Fruit fly (Drosophila melanogaster) whole organism, embryonic: Measurements from ENCODE around the gene Cyp12a4.
A peak's percentile ranks its signal among the peaks of the same experiment; 100 is the strongest.

Experiments
- Aef1 ChIP-seq: fragments of 200-800 bp; sonication (Bioruptor generic); IDR thresholded peaks from 3 replicates; pipeline ENCODE4 v1.3.6; 2022; ENCODE audit warnings: missing biosample characterization, missing genetic modification characterization
- Asciz ChIP-seq: fragments of 200-800 bp; sonication (Bioruptor generic); optimal IDR thresholded peaks from 2 replicates; lab custom pipeline; 2017; ENCODE audit warnings: missing biosample characterization, mild to moderate bottlenecking, missing genetic modification characterization, missing genetic modification reagents
- Atf3 ChIP-seq: fragments of 200-800 bp; sonication (Bioruptor generic); optimal IDR thresholded peaks from 3 replicates; lab custom pipeline; 2016; ENCODE audit warnings: missing biosample characterization, missing genetic modification characterization
- Bdp1 ChIP-seq: fragments of 200-800 bp; sonication (Bioruptor generic); optimal IDR thresholded peaks from 3 replicates; lab custom pipeline; 2016; ENCODE audit warnings: missing biosample characterization, missing genetic modification characterization
- BtbVII ChIP-seq: fragments of 200-800 bp; sonication (Bioruptor generic); optimal IDR thresholded peaks from 3 replicates; lab custom pipeline; 2017; ENCODE audit warnings: missing biosample characterization, mild to moderate bottlenecking, missing genetic modification characterization
- CG11504 ChIP-seq: fragments of 200-800 bp; sonication (Bioruptor generic); optimal IDR thresholded peaks from 3 replicates; lab custom pipeline; 2019; ENCODE audit warnings: missing biosample characterization, mild to moderate bottlenecking, missing genetic modification characterization, moderate library complexity
- CG12219 ChIP-seq: fragments of 200-800 bp; sonication (Bioruptor generic); optimal IDR thresholded peaks from 3 replicates; lab custom pipeline; 2018; ENCODE audit warnings: missing biosample characterization, mild to moderate bottlenecking, missing genetic modification characterization
- CG12769 ChIP-seq: fragments of 200-800 bp; sonication (Bioruptor generic); optimal IDR thresholded peaks from 2 replicates; lab custom pipeline; 2019; ENCODE audit warnings: missing biosample characterization, mild to moderate bottlenecking, missing genetic modification characterization, moderate library complexity
- CG13123 ChIP-seq: fragments of 200-800 bp; sonication (Bioruptor generic); optimal IDR thresholded peaks from 2 replicates; lab custom pipeline; 2016; ENCODE audit warnings: missing biosample characterization, missing genetic modification characterization
- CG14860 ChIP-seq: fragments of 200-800 bp; sonication (Bioruptor generic); IDR thresholded peaks from 3 replicates; pipeline ENCODE4 v1.3.6; 2022; ENCODE audit warnings: missing biosample characterization, missing genetic modification characterization; ENCODE audit not compliant: partially characterized antibody
- CG15269 ChIP-seq: fragments of 200-800 bp; sonication (Bioruptor generic); optimal IDR thresholded peaks from 2 replicates; lab custom pipeline; 2018; ENCODE audit warnings: missing biosample characterization, mild to moderate bottlenecking, missing genetic modification characterization, moderate library complexity
- CG1529 ChIP-seq: fragments of 200-800 bp; sonication (Bioruptor generic); optimal IDR thresholded peaks from 3 replicates; lab custom pipeline; 2018; ENCODE audit warnings: missing biosample characterization, missing genetic modification characterization
- CG15601 ChIP-seq: fragments of 200-800 bp; sonication (Bioruptor generic); optimal IDR thresholded peaks from 3 replicates; lab custom pipeline; 2019; ENCODE audit warnings: missing biosample characterization, mild to moderate bottlenecking, missing genetic modification characterization, moderate library complexity
- CG1603 ChIP-seq: fragments of 200-800 bp; sonication (Bioruptor generic); optimal IDR thresholded peaks from 2 replicates; lab custom pipeline; 2019; ENCODE audit warnings: missing biosample characterization, mild to moderate bottlenecking, missing genetic modification characterization, moderate library complexity
- CG17612 ChIP-seq: fragments of 200-800 bp; sonication (Bioruptor generic); IDR thresholded peaks from 2 replicates; pipeline ENCODE4 v1.3.6; 2022; ENCODE audit warnings: missing biosample characterization, missing genetic modification characterization
- CG17912 ChIP-seq: fragments of 200-800 bp; sonication (Bioruptor generic); optimal IDR thresholded peaks from 2 replicates; lab custom pipeline; 2018; ENCODE audit warnings: missing biosample characterization, mild to moderate bottlenecking, missing genetic modification characterization
- CG2875 ChIP-seq: fragments of 200-800 bp; sonication (Bioruptor generic); optimal IDR thresholded peaks from 2 replicates; lab custom pipeline; 2017; ENCODE audit warnings: missing biosample characterization, mild to moderate bottlenecking, missing genetic modification characterization, missing genetic modification reagents
- CG31365 ChIP-seq: fragments of 200-800 bp; sonication (Bioruptor generic); optimal IDR thresholded peaks from 2 replicates; lab custom pipeline; 2018; ENCODE audit warnings: missing biosample characterization, mild to moderate bottlenecking, missing genetic modification characterization
- CG32772 ChIP-seq: fragments of 200-800 bp; sonication (Bioruptor generic); IDR thresholded peaks from 2 replicates; pipeline ENCODE4 v1.3.6; 2022; ENCODE audit warnings: missing biosample characterization, missing genetic modification characterization
- CG4360 ChIP-seq: fragments of 200-800 bp; sonication (Bioruptor generic); IDR thresholded peaks from 2 replicates; pipeline ENCODE4 v1.3.6; 2022; ENCODE audit warnings: missing biosample characterization, missing genetic modification characterization
- CG8924 ChIP-seq: fragments of 200-800 bp; optimal IDR thresholded peaks from 3 replicates; lab custom pipeline; 2019; ENCODE audit warnings: missing biosample characterization, mild to moderate bottlenecking, missing genetic modification characterization, moderate library complexity
- Camta ChIP-seq: fragments of 200-800 bp; sonication (Bioruptor generic); optimal IDR thresholded peaks from 2 replicates; lab custom pipeline; 2016; ENCODE audit warnings: missing biosample characterization, missing genetic modification characterization
- Doc2 ChIP-seq: fragments of 200-800 bp; sonication (Bioruptor generic); IDR thresholded peaks from 2 replicates; pipeline ENCODE4 v1.3.6; 2022; ENCODE audit warnings: missing biosample characterization, missing genetic modification characterization
- Doc3 ChIP-seq: fragments of 200-800 bp; sonication (Bioruptor generic); IDR thresholded peaks from 3 replicates; pipeline ENCODE4 v1.3.6; 2022; ENCODE audit warnings: missing biosample characterization, missing genetic modification characterization; ENCODE audit not compliant: partially characterized antibody
- Dp ChIP-seq: fragments of 200-800 bp; sonication (Bioruptor generic); optimal IDR thresholded peaks from 2 replicates; lab custom pipeline; 2018; ENCODE audit warnings: missing biosample characterization, mild to moderate bottlenecking, missing genetic modification characterization, moderate library complexity
- E2f2 ChIP-seq: fragments of 200-800 bp; sonication (Bioruptor generic); IDR thresholded peaks from 2 replicates; pipeline ENCODE4 v1.3.6; 2022; ENCODE audit warnings: missing biosample characterization, missing genetic modification characterization
- Hey ChIP-seq: fragments of 200-800 bp; sonication (Bioruptor generic); optimal IDR thresholded peaks from 3 replicates; lab custom pipeline; 2018; ENCODE audit warnings: missing biosample characterization, mild to moderate bottlenecking, missing genetic modification characterization
- HmgZ ChIP-seq: fragments of 200-800 bp; sonication (Bioruptor generic); optimal IDR thresholded peaks from 2 replicates; lab custom pipeline; 2018; ENCODE audit warnings: missing biosample characterization, mild to moderate bottlenecking, missing genetic modification characterization
- Hr51 ChIP-seq, 2 experiments: fragments of 200-800 bp; sonication (Bioruptor generic); optimal IDR thresholded peaks; 2 replicates in 1 of 2; 3 replicates in 1 of 2; lab custom pipeline; 2016 to 2018; ENCODE audit warnings: missing biosample characterization in 2 of 2, missing genetic modification characterization in 2 of 2, mild to moderate bottlenecking in 1 of 2, moderate library complexity in 1 of 2
- Jarid2 ChIP-seq: fragments of 200-800 bp; sonication (Bioruptor generic); optimal IDR thresholded peaks from 3 replicates; lab custom pipeline; 2017; ENCODE audit warnings: mild to moderate bottlenecking, missing biosample characterization, missing genetic modification reagents, missing genetic modification characterization
- Lim3 ChIP-seq: fragments of 200-800 bp; sonication (Bioruptor generic); IDR thresholded peaks from 2 replicates; pipeline ENCODE4 v1.3.6; 2022; ENCODE audit warnings: missing biosample characterization, missing genetic modification characterization
- Med ChIP-seq: fragments of 200-800 bp; sonication (Bioruptor generic); peaks from one replicate; lab custom pipeline; 2016; ENCODE audit warnings: missing biosample characterization, missing genetic modification characterization, mild to moderate bottlenecking, inconsistent platforms, moderate library complexity
- Meics ChIP-seq: fragments of 200-800 bp; sonication (Bioruptor generic); optimal IDR thresholded peaks from 2 replicates; lab custom pipeline; 2017; ENCODE audit warnings: missing biosample characterization, mild to moderate bottlenecking, missing genetic modification characterization
- Mrtf ChIP-seq: fragments of 200-800 bp; sonication (Bioruptor generic); IDR thresholded peaks from 3 replicates; pipeline ENCODE4 v1.3.6; 2022; ENCODE audit warnings: missing biosample characterization, missing genetic modification characterization
- NC2β ChIP-seq: fragments of 200-800 bp; sonication (Bioruptor generic); optimal IDR thresholded peaks from 2 replicates; lab custom pipeline; 2016; ENCODE audit warnings: missing biosample characterization, missing genetic modification characterization
- Vsx1 ChIP-seq: fragments of 200-800 bp; sonication (Bioruptor generic); optimal IDR thresholded peaks from 2 replicates; lab custom pipeline; 2017; ENCODE audit warnings: missing biosample characterization, mild to moderate bottlenecking, missing genetic modification characterization, missing genetic modification reagents
- amos ChIP-seq: fragments of 200-800 bp; sonication (Bioruptor generic); IDR thresholded peaks from 2 replicates; pipeline ENCODE4 v1.3.6; 2022; ENCODE audit warnings: missing biosample characterization, missing genetic modification characterization; ENCODE audit not compliant: partially characterized antibody
- ato ChIP-seq: fragments of 200-800 bp; sonication (Bioruptor generic); IDR thresholded peaks from 2 replicates; pipeline ENCODE4 v1.3.6; 2022; ENCODE audit warnings: missing biosample characterization, missing genetic modification characterization; ENCODE audit not compliant: partially characterized antibody
- cas ChIP-seq: fragments of 200-800 bp; sonication (Bioruptor generic); IDR thresholded peaks from 2 replicates; pipeline ENCODE4 v1.3.6; 2022; ENCODE audit warnings: missing biosample characterization, missing genetic modification characterization
- fd102C ChIP-seq: fragments of 200-800 bp; sonication (Bioruptor generic); optimal IDR thresholded peaks from 2 replicates; lab custom pipeline; 2018; ENCODE audit warnings: missing biosample characterization, mild to moderate bottlenecking, missing genetic modification characterization, moderate library complexity
- gcm2 ChIP-seq: fragments of 200-800 bp; sonication (Bioruptor generic); optimal IDR thresholded peaks from 2 replicates; lab custom pipeline; 2016; ENCODE audit warnings: missing biosample characterization, missing genetic modification characterization
- gsb ChIP-seq: fragments of 200-800 bp; sonication (Bioruptor generic); IDR thresholded peaks from 2 replicates; pipeline ENCODE4 v1.3.6; 2022; ENCODE audit warnings: missing biosample characterization, missing genetic modification characterization
- gt ChIP-seq: fragments of 200-800 bp; sonication (Bioruptor generic); IDR thresholded peaks from 2 replicates; pipeline ENCODE4 v1.3.6; 2022; ENCODE audit warnings: missing biosample characterization, missing genetic modification characterization
- knrl ChIP-seq: fragments of 200-800 bp; sonication (Bioruptor generic); IDR thresholded peaks from 3 replicates; pipeline ENCODE4 v1.3.6; 2022; ENCODE audit warnings: missing biosample characterization, missing genetic modification characterization; ENCODE audit not compliant: partially characterized antibody
- nau ChIP-seq: fragments of 200-800 bp; sonication (Bioruptor generic); optimal IDR thresholded peaks from 3 replicates; lab custom pipeline; 2017; ENCODE audit warnings: missing biosample characterization, mild to moderate bottlenecking, missing genetic modification characterization, missing genetic modification reagents
- rib ChIP-seq: fragments of 200-800 bp; sonication (Bioruptor generic); IDR thresholded peaks from 2 replicates; pipeline ENCODE4 v1.3.6; 2022; ENCODE audit warnings: missing biosample characterization, missing genetic modification characterization
- sc ChIP-seq, 3 experiments: fragments of >200 bp in 2 of 3; fragments of 200-800 bp in 1 of 3; sonication (Bioruptor generic) in 1 of 3; optimal IDR thresholded peaks; 2 replicates in 2 of 3; 3 replicates in 1 of 3; lab custom pipeline; 2017; ENCODE audit warnings: mild to moderate bottlenecking in 1 of 3, missing biosample characterization in 1 of 3, missing genetic modification characterization in 1 of 3, missing genetic modification reagents in 1 of 3
- seq ChIP-seq: fragments of 200-800 bp; sonication (Bioruptor generic); IDR thresholded peaks from 2 replicates; pipeline ENCODE4 v1.3.6; 2022; ENCODE audit warnings: missing biosample characterization, missing genetic modification characterization
- z ChIP-seq: fragments of 200-800 bp; sonication (Bioruptor generic); IDR thresholded peaks from 3 replicates; pipeline ENCODE4 v1.3.6; 2022; ENCODE audit warnings: missing biosample characterization, missing genetic modification characterization

The Cyp12a4 gene

DNA sequence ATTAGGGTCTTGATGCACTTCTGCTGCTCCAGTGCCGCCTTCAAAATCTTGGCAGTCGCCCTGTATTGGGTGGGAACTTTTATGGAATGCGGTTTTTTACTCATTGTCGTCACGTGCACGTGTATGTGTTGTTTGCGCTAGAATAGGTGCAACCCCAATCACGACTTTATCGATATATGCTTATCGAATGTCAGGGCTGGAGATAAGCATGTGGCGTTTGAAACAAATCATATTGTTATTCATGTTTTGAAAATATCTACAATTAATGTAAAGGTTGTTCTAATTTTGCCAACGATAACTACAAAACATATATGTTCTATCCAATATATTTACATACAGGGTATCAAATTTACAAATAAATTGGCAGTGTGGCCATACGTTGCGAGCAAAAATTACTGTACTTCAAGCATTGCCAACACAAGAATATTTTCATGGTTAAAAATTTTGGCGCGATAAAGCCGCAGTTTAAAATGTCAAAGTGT lies 27.2 kb downstream of the Cyp12a4 start, which contains the start of the genes CG42359 and Nsun5 (continued):
- TF ChIP-seq Doc2 (GFP tag; lab: Robert Waterston, UW), result 0 out of 2 replicates have a peak, but pooled peaks have one; percentile 32
- TF ChIP-seq Vsx1 (GFP tag; lab: Kevin White, UChicago), result peak; percentile 41
- peak; percentile 81 for TF ChIP-seq seq (GFP tag; lab: Robert Waterston, UW)
- TF ChIP-seq ato, result peak; percentile 87
- peak; percentile 65 for TF ChIP-seq nau
- peak; percentile 90 for TF ChIP-seq amos (GFP tag; lab: Robert Waterston, UW)
- TF ChIP-seq HmgZ (tag; lab: Kevin White, UChicago), result peak; percentile 93
- peak; percentile 72 for TF ChIP-seq cas
- TF ChIP-seq Mrtf, result peak; percentile 79
- no peak for TF ChIP-seq fd102C (GFP tag; lab: Kevin White, UChicago)
- TF ChIP-seq CG11504 (tag; lab: Kevin White, UChicago), result peak; percentile 86
- TF ChIP-seq Dp, result peak; percentile 95
- no peak; the same call in 1 of the 2 replicates for TF ChIP-seq rib (GFP tag; lab: Robert Waterston, UW)
- TF ChIP-seq z (GFP tag; lab: Robert Waterston, UW), result no peak
- TF ChIP-seq CG15269 (tag; lab: Kevin White, UChicago), result peak; percentile 86
- peak; percentile 84 for TF ChIP-seq CG32772 (GFP tag; lab: Robert Waterston, UW)
- TF ChIP-seq CG4360 (GFP tag; lab: Robert Waterston, UW), result peak; percentile 57; the same call in 1 of the 2 replicates
- peak; percentile 83 for TF ChIP-seq CG13123 (GFP tag; lab: Kevin White, UChicago)
- TF ChIP-seq Camta (GFP tag; lab: Kevin White, UChicago), result peak; percentile 88
- TF ChIP-seq Jarid2, result peak; percentile 33
- TF ChIP-seq Asciz (GFP tag; lab: Kevin White, UChicago), result peak; percentile 84
- peak; percentile 72 for TF ChIP-seq Hey (tag; lab: Kevin White, UChicago)
- peak; percentile 28 for TF ChIP-seq gcm2
- peak; percentile 82 for TF ChIP-seq CG14860
- TF ChIP-seq CG15601 (tag; lab: Kevin White, UChicago), result peak; percentile 87
- TF ChIP-seq CG12219 (GFP tag; lab: Kevin White, UChicago), result peak; percentile 71
- peak; percentile 75 for TF ChIP-seq CG1529 (GFP tag; lab: Kevin White, UChicago)
- TF ChIP-seq CG17612, result peak; percentile 83
- peak; percentile 46 for TF ChIP-seq CG2875 (GFP tag; lab: Kevin White, UChicago)
- peak; percentile 96 for TF ChIP-seq CG1603 (tag; lab: Kevin White, UChicago)
- TF ChIP-seq Atf3 (GFP tag; lab: Kevin White, UChicago), result peak; percentile 82
- TF ChIP-seq Lim3, result no peak
- peak; percentile 90 for TF ChIP-seq Aef1 (GFP tag; lab: Robert Waterston, UW)
- peak; percentile 92 for TF ChIP-seq knrl
- peak; percentile 91 for TF ChIP-seq NC2β
- TF ChIP-seq gsb, result peak; percentile 60; the same call in 1 of the 2 replicates
- TF ChIP-seq gt (GFP tag; lab: Robert Waterston, UW), result peak; percentile 88
- peak; percentile 98 for TF ChIP-seq E2f2 (GFP tag; lab: Robert Waterston, UW)
- peak; percentile 79 for TF ChIP-seq BtbVII (GFP tag; lab: Kevin White, UChicago)
- TF ChIP-seq CG12769 (tag; lab: Kevin White, UChicago), result peak; percentile 95
- peak; percentile 82 for TF ChIP-seq Bdp1 (GFP tag; lab: Kevin White, UChicago)
- TF ChIP-seq Meics, result peak; percentile 83
- peak; percentile 94 for TF ChIP-seq Doc3 (GFP tag; lab: Robert Waterston, UW)
- peak; percentile 99 for TF ChIP-seq Med
- peak; percentile 93 for TF ChIP-seq CG8924 (tag; lab: Kevin White, UChicago)
- peak; percentile 84 to 87 for TF ChIP-seq Hr51 (GFP tag; optimal IDR thresholded peaks at IDR 0.05; lab: Kevin White, UChicago)
- TF ChIP-seq sc (optimal IDR thresholded peaks at IDR 0.05; lab: Kevin White, UChicago), result no peak
- TF ChIP-seq sc (GFP tag; optimal IDR thresholded peaks at IDR 0.05; lab: Kevin White, UChicago), result peak; percentile 70
- TF ChIP-seq CG17912 (GFP tag; lab: Kevin White, UChicago), result peak; percentile 37
- TF ChIP-seq CG31365 (tag; lab: Kevin White, UChicago), result peak; percentile 66
